Fruit fly (Drosophila melanogaster) whole organism, embryonic: ENCODE measurements around the gene Zpr1.

Experiments
- Atf6 ChIP-seq: fragments of 200-800 bp; sonication (Bioruptor generic); IDR thresholded peaks from 2 replicates; pipeline ENCODE4 v1.3.6; 2022; ENCODE audit warnings: missing biosample characterization, missing genetic modification characterization
- Bdp1 ChIP-seq: fragments of 200-800 bp; sonication (Bioruptor generic); optimal IDR thresholded peaks from 3 replicates; lab custom pipeline; 2016; ENCODE audit warnings: missing biosample characterization, missing genetic modification characterization
- Bteb2 ChIP-seq: fragments of 200-800 bp; sonication (Bioruptor generic); optimal IDR thresholded peaks from 2 replicates; lab custom pipeline; 2016; ENCODE audit warnings: missing biosample characterization, missing genetic modification characterization
- CG10147 ChIP-seq: fragments of 200-800 bp; sonication (Bioruptor generic); optimal IDR thresholded peaks from 2 replicates; lab custom pipeline; 2019; ENCODE audit warnings: missing biosample characterization, mild to moderate bottlenecking, missing genetic modification characterization, moderate library complexity
- CG11504 ChIP-seq: fragments of 200-800 bp; sonication (Bioruptor generic); optimal IDR thresholded peaks from 3 replicates; lab custom pipeline; 2019; ENCODE audit warnings: missing biosample characterization, mild to moderate bottlenecking, missing genetic modification characterization, moderate library complexity
- CG11696 ChIP-seq: fragments of 200-800 bp; sonication (Bioruptor generic); IDR thresholded peaks from 2 replicates; pipeline ENCODE4 v1.3.6; 2022; ENCODE audit warnings: missing biosample characterization, missing genetic modification characterization
- CG1233 ChIP-seq: fragments of 200-800 bp; sonication (Bioruptor generic); optimal IDR thresholded peaks from 4 replicates; lab custom pipeline; 2018; ENCODE audit warnings: missing biosample characterization, mild to moderate bottlenecking, missing genetic modification characterization
- CG12659 ChIP-seq: fragments of 200-800 bp; sonication (Bioruptor generic); optimal IDR thresholded peaks from 3 replicates; lab custom pipeline; 2017; ENCODE audit warnings: mild to moderate bottlenecking, missing biosample characterization, missing genetic modification reagents, missing genetic modification characterization
- CG13624 ChIP-seq: fragments of 200-800 bp; sonication (Bioruptor generic); optimal IDR thresholded peaks from 2 replicates; lab custom pipeline; 2016; ENCODE audit warnings: missing biosample characterization, missing genetic modification characterization
- CG1647 ChIP-seq: fragments of 200-800 bp; sonication (Bioruptor generic); optimal IDR thresholded peaks from 3 replicates; lab custom pipeline; 2016; ENCODE audit warnings: missing biosample characterization, missing genetic modification characterization
- CG30403 ChIP-seq: fragments of 200-800 bp; sonication (Bioruptor generic); optimal IDR thresholded peaks from 3 replicates; lab custom pipeline; 2016; ENCODE audit warnings: missing biosample characterization, missing genetic modification characterization
- CG31441 ChIP-seq: fragments of 200-800 bp; sonication (Bioruptor generic); IDR thresholded peaks from 2 replicates; pipeline ENCODE4 v1.3.6; 2022; ENCODE audit warnings: missing biosample characterization, missing genetic modification characterization
- CG32532 ChIP-seq: fragments of 200-800 bp; sonication (Bioruptor generic); IDR thresholded peaks from 2 replicates; pipeline ENCODE4 v1.3.6; 2022; ENCODE audit warnings: missing biosample characterization, missing genetic modification characterization
- CG4707 ChIP-seq: fragments of 200-800 bp; sonication (Bioruptor generic); optimal IDR thresholded peaks from 2 replicates; lab custom pipeline; 2018; ENCODE audit warnings: missing biosample characterization, mild to moderate bottlenecking, missing genetic modification characterization, moderate library complexity
- CG4820 ChIP-seq: fragments of 200-800 bp; sonication (Bioruptor generic); optimal IDR thresholded peaks from 3 replicates; lab custom pipeline; 2016; ENCODE audit warnings: missing biosample characterization, missing genetic modification characterization
- CG6272 ChIP-seq: fragments of 200-800 bp; sonication (Bioruptor generic); IDR thresholded peaks from 2 replicates; pipeline ENCODE4 v1.3.6; 2022; ENCODE audit warnings: missing biosample characterization, missing genetic modification characterization
- CG6654 ChIP-seq: fragments of 200-800 bp; sonication (Bioruptor generic); optimal IDR thresholded peaks from 2 replicates; lab custom pipeline; 2017; ENCODE audit warnings: missing biosample characterization, mild to moderate bottlenecking, missing genetic modification characterization
- CG6689 ChIP-seq: fragments of 200-800 bp; sonication (Bioruptor generic); IDR thresholded peaks from 2 replicates; pipeline ENCODE4 v1.3.6; 2022; ENCODE audit warnings: missing biosample characterization, missing genetic modification characterization
- CG6813 ChIP-seq: fragments of 200-800 bp; sonication (Bioruptor generic); optimal IDR thresholded peaks from 2 replicates; lab custom pipeline; 2017; ENCODE audit warnings: missing biosample characterization, missing genetic modification characterization, mild to moderate bottlenecking, moderate library complexity, missing genetic modification reagents
- CG9727 ChIP-seq: fragments of 200-800 bp; sonication (Bioruptor generic); optimal IDR thresholded peaks from 3 replicates; lab custom pipeline; 2017; ENCODE audit warnings: missing biosample characterization, mild to moderate bottlenecking, missing genetic modification characterization
- D19B ChIP-seq: fragments of 200-800 bp; sonication (Bioruptor generic); optimal IDR thresholded peaks from 2 replicates; lab custom pipeline; 2017; ENCODE audit warnings: missing biosample characterization, mild to moderate bottlenecking, missing genetic modification characterization
- Dref ChIP-seq: fragments of 200-800 bp; sonication (Bioruptor generic); IDR thresholded peaks from 2 replicates; pipeline ENCODE4 v1.3.6; 2022; ENCODE audit warnings: missing biosample characterization, missing genetic modification characterization
- E2f1 ChIP-seq: fragments of 200-800 bp; sonication (Bioruptor generic); IDR thresholded peaks from 2 replicates; pipeline ENCODE4 v1.3.6; 2022; ENCODE audit warnings: missing biosample characterization, missing genetic modification characterization
- Fer2 ChIP-seq: fragments of 200-800 bp; sonication (Bioruptor generic); optimal IDR thresholded peaks from 2 replicates; lab custom pipeline; 2018; ENCODE audit warnings: missing biosample characterization, mild to moderate bottlenecking, missing genetic modification characterization, moderate library complexity
- Fer3 ChIP-seq: fragments of 200-800 bp; sonication (Bioruptor generic); optimal IDR thresholded peaks from 2 replicates; lab custom pipeline; 2018; ENCODE audit warnings: missing biosample characterization, mild to moderate bottlenecking, missing genetic modification characterization, moderate library complexity
- H2.0 ChIP-seq: fragments of 200-800 bp; sonication (Bioruptor generic); IDR thresholded peaks from 2 replicates; pipeline ENCODE4 v1.3.6; 2022; ENCODE audit warnings: missing biosample characterization, missing genetic modification characterization
- Hmx ChIP-seq: fragments of 200-800 bp; sonication (Bioruptor generic); optimal IDR thresholded peaks from 2 replicates; lab custom pipeline; 2016; ENCODE audit warnings: missing biosample characterization, missing genetic modification characterization
- Kr ChIP-seq: fragments of 200-800 bp; sonication (Bioruptor generic); optimal IDR thresholded peaks from 2 replicates; lab custom pipeline; 2017; ENCODE audit warnings: missing biosample characterization, mild to moderate bottlenecking, missing genetic modification characterization
- MTF-1 ChIP-seq: fragments of 200-800 bp; sonication (Bioruptor generic); optimal IDR thresholded peaks from 2 replicates; lab custom pipeline; 2018; ENCODE audit warnings: missing biosample characterization, mild to moderate bottlenecking, missing genetic modification characterization, borderline replicate concordance
- Mrtf ChIP-seq: fragments of 200-800 bp; sonication (Bioruptor generic); IDR thresholded peaks from 3 replicates; pipeline ENCODE4 v1.3.6; 2022; ENCODE audit warnings: missing biosample characterization, missing genetic modification characterization
- Rfx ChIP-seq: fragments of 200-800 bp; sonication (Bioruptor generic); IDR thresholded peaks from 2 replicates; pipeline ENCODE4 v1.3.6; 2022; ENCODE audit warnings: missing biosample characterization, missing genetic modification characterization
- Sox102F ChIP-seq: fragments of 200-800 bp; sonication (Bioruptor generic); optimal IDR thresholded peaks from 2 replicates; lab custom pipeline; 2018; ENCODE audit warnings: missing biosample characterization, mild to moderate bottlenecking, missing genetic modification characterization, moderate library complexity
- az2 ChIP-seq: fragments of 200-800 bp; sonication (Bioruptor generic); optimal IDR thresholded peaks from 3 replicates; lab custom pipeline; 2016; ENCODE audit warnings: missing biosample characterization, missing genetic modification characterization
- caup ChIP-seq: fragments of 200-800 bp; sonication (Bioruptor generic); optimal IDR thresholded peaks from 3 replicates; lab custom pipeline; 2017; ENCODE audit warnings: missing biosample characterization, mild to moderate bottlenecking, missing genetic modification characterization, moderate library complexity; ENCODE audit not compliant: severe bottlenecking
- dati ChIP-seq: fragments of 200-800 bp; sonication (Bioruptor generic); IDR thresholded peaks from 2 replicates; pipeline ENCODE4 v1.3.6; 2022; ENCODE audit warnings: missing biosample characterization, missing genetic modification characterization
- dmrt11E ChIP-seq: fragments of 200-800 bp; sonication (Bioruptor generic); optimal IDR thresholded peaks from 3 replicates; lab custom pipeline; 2018; ENCODE audit warnings: missing biosample characterization, mild to moderate bottlenecking, missing genetic modification characterization, moderate library complexity
- hkb ChIP-seq, 2 experiments: fragments of 200-800 bp in 1 of 2; fragments of >200 bp in 1 of 2; sonication (Bioruptor generic) in 1 of 2; IDR thresholded peaks in 1 of 2; optimal IDR thresholded peaks in 1 of 2; 2 replicates each; pipeline versions ENCODE4 v1.3.6 to Lab custom; 2017 to 2022; ENCODE audit warnings: missing biosample characterization in 1 of 2, missing genetic modification characterization in 1 of 2
- lilli ChIP-seq: fragments of 200-800 bp; sonication (Bioruptor generic); optimal IDR thresholded peaks from 3 replicates; lab custom pipeline; 2016; ENCODE audit warnings: missing biosample characterization, missing genetic modification characterization
- lmd ChIP-seq: fragments of 200-800 bp; sonication (Bioruptor generic); IDR thresholded peaks from 2 replicates; pipeline ENCODE4 v1.3.6; 2022; ENCODE audit warnings: missing biosample characterization, missing genetic modification characterization
- mam ChIP-seq: fragments of 200-800 bp; sonication (Bioruptor generic); optimal IDR thresholded peaks from 3 replicates; lab custom pipeline; 2016; ENCODE audit warnings: missing biosample characterization, missing genetic modification characterization
- nau ChIP-seq: fragments of 200-800 bp; sonication (Bioruptor generic); optimal IDR thresholded peaks from 3 replicates; lab custom pipeline; 2017; ENCODE audit warnings: missing biosample characterization, mild to moderate bottlenecking, missing genetic modification characterization, missing genetic modification reagents
- nerfin-1 ChIP-seq: fragments of 200-800 bp; sonication (Bioruptor generic); optimal IDR thresholded peaks from 3 replicates; lab custom pipeline; 2019; ENCODE audit warnings: missing biosample characterization, mild to moderate bottlenecking, missing genetic modification characterization, moderate library complexity
- phol ChIP-seq: fragments of 200-800 bp; sonication (Bioruptor generic); optimal IDR thresholded peaks from 3 replicates; lab custom pipeline; 2018; ENCODE audit warnings: missing biosample characterization, mild to moderate bottlenecking, missing genetic modification characterization, moderate library complexity
- prd ChIP-seq, 3 experiments: fragments of >200 bp in 2 of 3; fragments of 200-800 bp in 1 of 3; sonication (Bioruptor generic) in 1 of 3; optimal IDR thresholded peaks in 2 of 3; IDR thresholded peaks in 1 of 3; 2 replicates in 2 of 3; 3 replicates in 1 of 3; pipeline versions ENCODE4 v1.3.6 to Lab custom; 2017 to 2022; ENCODE audit warnings: missing biosample characterization in 1 of 3, missing genetic modification characterization in 1 of 3
- sob ChIP-seq: fragments of 200-800 bp; sonication (Bioruptor generic); IDR thresholded peaks from 2 replicates; pipeline ENCODE4 v1.3.6; 2022; ENCODE audit warnings: missing biosample characterization, missing genetic modification characterization
- tin ChIP-seq: fragments of 200-800 bp; sonication (Bioruptor generic); optimal IDR thresholded peaks from 3 replicates; lab custom pipeline; 2016; ENCODE audit warnings: missing biosample characterization, missing genetic modification characterization

Zpr1 gene

DNA sequence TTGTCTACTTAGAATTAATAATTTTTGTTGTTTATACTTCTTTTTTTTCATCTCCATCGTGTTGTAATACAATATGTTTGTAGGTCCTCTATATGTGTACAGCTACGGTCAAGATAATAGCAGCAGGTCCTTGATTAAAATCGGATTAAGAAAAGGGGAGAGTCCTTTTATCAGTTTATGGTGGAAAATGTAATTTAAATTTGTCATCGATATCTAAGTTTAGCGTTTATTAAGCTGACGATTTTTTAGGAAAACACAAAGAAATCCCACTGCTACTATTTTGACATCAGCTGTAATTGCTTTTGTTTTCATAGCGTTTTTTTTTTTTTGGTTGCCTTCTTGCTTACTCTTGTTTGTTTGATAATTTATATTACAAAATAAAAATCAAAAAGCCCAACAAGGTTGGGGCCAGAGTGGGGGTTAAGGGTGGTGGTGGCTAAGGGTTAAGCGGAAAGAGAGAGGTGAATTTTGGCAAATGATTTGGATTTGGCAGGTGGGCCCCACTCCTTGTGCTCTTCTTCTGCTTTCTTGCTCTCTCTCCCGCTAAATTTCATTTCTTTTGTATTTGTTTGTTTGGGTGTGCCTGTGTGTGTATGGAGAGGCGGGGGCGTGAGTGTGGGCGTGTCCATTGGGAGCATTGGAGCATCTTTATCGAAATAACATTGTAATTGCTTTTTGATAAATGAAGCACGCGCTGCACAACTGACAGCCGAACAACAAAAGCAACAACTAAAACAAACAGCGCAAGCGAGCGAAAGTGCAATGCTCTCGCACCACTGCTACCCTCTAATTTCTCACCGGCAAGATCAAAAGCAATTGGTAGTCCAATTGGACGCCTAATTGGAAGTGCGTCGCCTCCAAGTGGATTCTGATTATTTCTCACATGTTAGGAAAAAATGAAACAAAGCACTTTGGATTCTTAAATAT is 40.8 kb downstream of the Zpr1 start (continued):
- peak; percentile 14 for TF ChIP-seq CG13624
- TF ChIP-seq CG12659 (GFP tag; lab: Kevin White, UChicago) = peak; percentile 9
- peak; percentile 19 for TF ChIP-seq CG1647 (GFP tag; lab: Kevin White, UChicago)
- TF ChIP-seq CG4820 (GFP tag; lab: Kevin White, UChicago) = peak; percentile 32
- no peak for TF ChIP-seq dati (GFP tag; lab: Robert Waterston, UW)
- peak; percentile 34; the same call in 1 of the 2 replicates for TF ChIP-seq Rfx
- no peak for TF ChIP-seq Bdp1 (GFP tag; lab: Kevin White, UChicago)
- TF ChIP-seq CG4707 (GFP tag; lab: Kevin White, UChicago) = peak; percentile 1
- TF ChIP-seq CG6689 (GFP tag; lab: Robert Waterston, UW) = peak; percentile 22; the same call in 1 of the 2 replicates
- peak; percentile 45; the same call in 1 of the 2 replicates for TF ChIP-seq CG31441 (GFP tag; lab: Robert Waterston, UW)
- peak; percentile 24 for TF ChIP-seq tin (GFP tag; lab: Kevin White, UChicago)
- no peak for TF ChIP-seq caup (GFP tag; lab: Kevin White, UChicago)
- peak; percentile 87 for TF ChIP-seq CG11696 (GFP tag; lab: Robert Waterston, UW)
- peak; percentile 11 for TF ChIP-seq dmrt11E
- peak; percentile 39 for TF ChIP-seq Bteb2 (GFP tag; lab: Kevin White, UChicago)
- peak; percentile 59 for TF ChIP-seq nau (GFP tag; lab: Kevin White, UChicago)
- TF ChIP-seq lilli (GFP tag; lab: Kevin White, UChicago) = peak; percentile 41
- no peak for TF ChIP-seq Fer2
- TF ChIP-seq CG1233 (GFP tag; lab: Kevin White, UChicago) = peak; percentile 36
- TF ChIP-seq MTF-1 (GFP tag; lab: Kevin White, UChicago) = no peak
- peak; percentile 15 for TF ChIP-seq CG10147 (GFP tag; lab: Kevin White, UChicago)
- peak; percentile 58; the same call in 1 of the 2 replicates for TF ChIP-seq CG32532
- TF ChIP-seq CG6272 (GFP tag; lab: Robert Waterston, UW) = no peak
- TF ChIP-seq Dref (GFP tag; lab: Robert Waterston, UW) = no peak
- TF ChIP-seq H2.0 (GFP tag; lab: Robert Waterston, UW) = 0 out of 2 replicates have a peak, but pooled peaks have one; percentile 33
- TF ChIP-seq phol = peak; percentile 54
- no peak for TF ChIP-seq Kr (GFP tag; lab: Kevin White, UChicago)
- peak; percentile 20 for TF ChIP-seq az2 (GFP tag; lab: Kevin White, UChicago)
- TF ChIP-seq Atf6 = peak; percentile 37; the same call in 1 of the 2 replicates
- TF ChIP-seq sob (GFP tag; lab: Robert Waterston, UW) = peak; percentile 19; the same call in 1 of the 2 replicates
- peak; percentile 53 for TF ChIP-seq CG6813
- peak; percentile 47 for TF ChIP-seq mam (GFP tag; lab: Kevin White, UChicago)
- TF ChIP-seq prd (optimal IDR thresholded peaks at IDR 0.05; lab: Kevin White, UChicago) = no peak
- 0 out of 3 replicates have a peak, but pooled peaks have one; percentile 43 for TF ChIP-seq prd (GFP tag; IDR thresholded peaks at IDR 0.05; lab: Robert Waterston, UW)
- no peak for TF ChIP-seq hkb (optimal IDR thresholded peaks at IDR 0.05; lab: Kevin White, UChicago)
- TF ChIP-seq hkb (GFP tag; IDR thresholded peaks at IDR 0.05; lab: Robert Waterston, UW) = peak; percentile 39; the same call in 1 of the 2 replicates
- TF ChIP-seq Mrtf (GFP tag; lab: Robert Waterston, UW) = peak; percentile 40; the same call in 1 of the 3 replicates
- TF ChIP-seq CG30403 = peak; percentile 36
- TF ChIP-seq nerfin-1 (tag; lab: Kevin White, UChicago) = peak; percentile 6
- TF ChIP-seq CG9727 = peak; percentile 49
- no peak for TF ChIP-seq CG6654 (GFP tag; lab: Kevin White, UChicago)
- TF ChIP-seq CG11504 = peak; percentile 70
- no peak for TF ChIP-seq Hmx (GFP tag; lab: Kevin White, UChicago)
- TF ChIP-seq Fer3 = peak; percentile 50
- peak; percentile 32; the same call in 1 of the 2 replicates for TF ChIP-seq lmd (GFP tag; lab: Robert Waterston, UW)
- TF ChIP-seq Sox102F (GFP tag; lab: Kevin White, UChicago) = peak; percentile 63
- 0 out of 2 replicates have a peak, but pooled peaks have one; percentile 32 for TF ChIP-seq E2f1 (GFP tag; lab: Robert Waterston, UW)
- TF ChIP-seq D19B (GFP tag; lab: Kevin White, UChicago) = peak; percentile 81
